Fruit fly (Drosophila melanogaster) whole organism, embryonic: ENCODE results near the gene CG42658.

ENCODE experiments used
- Atf-2 ChIP-seq: fragments of 200-800 bp; sonication (Bioruptor generic); optimal IDR thresholded peaks from 2 replicates; lab custom pipeline; 2016; ENCODE audit warnings: missing biosample characterization, missing genetic modification characterization
- Bdp1 ChIP-seq: fragments of 200-800 bp; sonication (Bioruptor generic); optimal IDR thresholded peaks from 3 replicates; lab custom pipeline; 2016; ENCODE audit warnings: missing biosample characterization, missing genetic modification characterization
- BtbVII ChIP-seq: fragments of 200-800 bp; sonication (Bioruptor generic); optimal IDR thresholded peaks from 3 replicates; lab custom pipeline; 2017; ENCODE audit warnings: missing biosample characterization, mild to moderate bottlenecking, missing genetic modification characterization
- CG10147 ChIP-seq: fragments of 200-800 bp; sonication (Bioruptor generic); optimal IDR thresholded peaks from 2 replicates; lab custom pipeline; 2019; ENCODE audit warnings: missing biosample characterization, mild to moderate bottlenecking, missing genetic modification characterization, moderate library complexity
- CG10274 ChIP-seq: fragments of 200-800 bp; sonication (Bioruptor generic); optimal IDR thresholded peaks from 3 replicates; lab custom pipeline; 2017; ENCODE audit warnings: missing biosample characterization, mild to moderate bottlenecking, missing genetic modification characterization
- CG11695 ChIP-seq: fragments of 200-800 bp; sonication (Bioruptor generic); IDR thresholded peaks from 3 replicates; pipeline ENCODE4 v1.3.6; 2022; ENCODE audit warnings: missing biosample characterization, missing genetic modification characterization
- CG13424 ChIP-seq: fragments of 200-800 bp; sonication (Bioruptor generic); optimal IDR thresholded peaks from 2 replicates; lab custom pipeline; 2019; ENCODE audit warnings: missing biosample characterization, mild to moderate bottlenecking, missing genetic modification characterization, moderate library complexity
- CG15073 ChIP-seq: fragments of 200-800 bp; sonication (Bioruptor generic); optimal IDR thresholded peaks from 2 replicates; lab custom pipeline; 2016; ENCODE audit warnings: missing biosample characterization, missing genetic modification characterization
- CG15514 ChIP-seq: fragments of 200-800 bp; sonication (Bioruptor generic); optimal IDR thresholded peaks from 3 replicates; lab custom pipeline; 2017; ENCODE audit warnings: missing biosample characterization, missing genetic modification characterization, mild to moderate bottlenecking, moderate library complexity, missing genetic modification reagents
- CG17802 ChIP-seq: fragments of 200-800 bp; sonication (Bioruptor generic); optimal IDR thresholded peaks from 2 replicates; lab custom pipeline; 2018; ENCODE audit warnings: missing biosample characterization, mild to moderate bottlenecking, missing genetic modification characterization, moderate library complexity
- CG17829 ChIP-seq: fragments of 200-800 bp; optimal IDR thresholded peaks from 2 replicates; lab custom pipeline; 2019; ENCODE audit warnings: missing biosample characterization, mild to moderate bottlenecking, missing genetic modification characterization, moderate library complexity
- CG18476 ChIP-seq: fragments of 200-800 bp; sonication (Bioruptor generic); optimal IDR thresholded peaks from 2 replicates; lab custom pipeline; 2016; ENCODE audit warnings: missing biosample characterization, mild to moderate bottlenecking, missing genetic modification characterization
- CG2202 ChIP-seq: fragments of 200-800 bp; sonication (Bioruptor generic); optimal IDR thresholded peaks from 2 replicates; lab custom pipeline; 2018; ENCODE audit warnings: missing biosample characterization, mild to moderate bottlenecking, missing genetic modification characterization
- CG2889 ChIP-seq: fragments of 200-800 bp; sonication (Bioruptor generic); IDR thresholded peaks from 3 replicates; pipeline ENCODE4 v1.3.6; 2022; ENCODE audit warnings: missing biosample characterization, missing genetic modification characterization
- CG31441 ChIP-seq: fragments of 200-800 bp; sonication (Bioruptor generic); IDR thresholded peaks from 2 replicates; pipeline ENCODE4 v1.3.6; 2022; ENCODE audit warnings: missing biosample characterization, missing genetic modification characterization
- CG34224 ChIP-seq: fragments of 200-800 bp; sonication (Bioruptor generic); IDR thresholded peaks from 3 replicates; pipeline ENCODE4 v1.3.6; 2022; ENCODE audit warnings: missing biosample characterization, missing genetic modification characterization; ENCODE audit not compliant: partially characterized antibody
- CG4282 ChIP-seq: fragments of 200-800 bp; sonication (Bioruptor generic); optimal IDR thresholded peaks from 2 replicates; lab custom pipeline; 2016; ENCODE audit warnings: missing biosample characterization, missing genetic modification characterization
- CG9876 ChIP-seq: fragments of 200-800 bp; sonication (Bioruptor generic); optimal IDR thresholded peaks from 2 replicates; lab custom pipeline; 2016; ENCODE audit warnings: missing biosample characterization, missing genetic modification characterization
- Camta ChIP-seq: fragments of 200-800 bp; sonication (Bioruptor generic); optimal IDR thresholded peaks from 2 replicates; lab custom pipeline; 2016; ENCODE audit warnings: missing biosample characterization, missing genetic modification characterization
- Ets97D ChIP-seq: fragments of 200-800 bp; sonication (Bioruptor generic); optimal IDR thresholded peaks from 3 replicates; lab custom pipeline; 2016; ENCODE audit warnings: missing biosample characterization, missing genetic modification characterization
- H15 ChIP-seq: fragments of 200-800 bp; sonication (Bioruptor generic); IDR thresholded peaks from 3 replicates; pipeline ENCODE4 v1.3.6; 2022; ENCODE audit warnings: missing biosample characterization, missing genetic modification characterization
- HLHmδ ChIP-seq: fragments of 200-800 bp; sonication (Bioruptor generic); optimal IDR thresholded peaks from 2 replicates; lab custom pipeline; 2018; ENCODE audit warnings: missing biosample characterization, mild to moderate bottlenecking, missing genetic modification characterization, moderate library complexity
- NC2α ChIP-seq: fragments of 200-800 bp; sonication (Bioruptor generic); optimal IDR thresholded peaks from 2 replicates; lab custom pipeline; 2016; ENCODE audit warnings: missing biosample characterization, missing genetic modification characterization
- NfI ChIP-seq: fragments of 200-800 bp; sonication (Bioruptor generic); optimal IDR thresholded peaks from 3 replicates; lab custom pipeline; 2018; ENCODE audit warnings: missing biosample characterization, mild to moderate bottlenecking, missing genetic modification characterization, moderate library complexity
- Stat92E ChIP-seq, 3 experiments: fragments of >200 bp in 2 of 3; fragments of 200-800 bp in 1 of 3; sonication (Bioruptor generic) in 1 of 3; optimal IDR thresholded peaks; 2 replicates each; lab custom pipeline; 2017 to 2019; ENCODE audit warnings: missing biosample characterization in 3 of 3, missing genetic modification characterization in 3 of 3, mild to moderate bottlenecking in 1 of 3, moderate library complexity in 1 of 3
- ase ChIP-seq: fragments of 200-800 bp; sonication (Bioruptor generic); IDR thresholded peaks from 3 replicates; pipeline ENCODE4 v1.3.6; 2022; ENCODE audit warnings: missing biosample characterization, missing genetic modification characterization
- ato ChIP-seq: fragments of 200-800 bp; sonication (Bioruptor generic); IDR thresholded peaks from 2 replicates; pipeline ENCODE4 v1.3.6; 2022; ENCODE audit warnings: missing biosample characterization, missing genetic modification characterization; ENCODE audit not compliant: partially characterized antibody
- dpn ChIP-seq, 2 experiments: fragments of 200-800 bp; sonication (Bioruptor generic); optimal IDR thresholded peaks; 3 replicates each; lab custom pipeline; 2016; ENCODE audit warnings: missing biosample characterization in 2 of 2, missing genetic modification characterization in 2 of 2
- eve ChIP-seq, 2 experiments: fragments of >200 bp; optimal IDR thresholded peaks; 2 replicates each; lab custom pipeline; 2017; ENCODE audit warnings: missing biosample characterization in 2 of 2, missing genetic modification characterization in 2 of 2
- gcm2 ChIP-seq: fragments of 200-800 bp; sonication (Bioruptor generic); optimal IDR thresholded peaks from 2 replicates; lab custom pipeline; 2016; ENCODE audit warnings: missing biosample characterization, missing genetic modification characterization
- gem ChIP-seq: fragments of 200-800 bp; sonication (Bioruptor generic); optimal IDR thresholded peaks from 2 replicates; lab custom pipeline; 2019; ENCODE audit warnings: missing biosample characterization, mild to moderate bottlenecking, missing genetic modification characterization, moderate library complexity
- grn ChIP-seq: fragments of 200-800 bp; sonication (Bioruptor generic); optimal IDR thresholded peaks from 3 replicates; lab custom pipeline; 2017; ENCODE audit warnings: missing biosample characterization, missing genetic modification characterization
- her ChIP-seq: fragments of 200-800 bp; sonication (Bioruptor generic); optimal IDR thresholded peaks from 2 replicates; lab custom pipeline; 2016; ENCODE audit warnings: missing biosample characterization, missing genetic modification characterization
- lab ChIP-seq: fragments of 200-800 bp; sonication (Bioruptor generic); optimal IDR thresholded peaks from 3 replicates; lab custom pipeline; 2017; ENCODE audit warnings: missing biosample characterization, missing genetic modification characterization, mild to moderate bottlenecking, moderate library complexity, missing genetic modification reagents
- mam ChIP-seq: fragments of 200-800 bp; sonication (Bioruptor generic); optimal IDR thresholded peaks from 3 replicates; lab custom pipeline; 2016; ENCODE audit warnings: missing biosample characterization, missing genetic modification characterization
- mirr ChIP-seq: fragments of 200-800 bp; sonication (Bioruptor generic); optimal IDR thresholded peaks from 3 replicates; lab custom pipeline; 2018; ENCODE audit warnings: missing biosample characterization, mild to moderate bottlenecking, missing genetic modification characterization
- p53 ChIP-seq: fragments of 200-800 bp; sonication (Bioruptor generic); optimal IDR thresholded peaks from 2 replicates; lab custom pipeline; 2016; ENCODE audit warnings: missing biosample characterization, missing genetic modification characterization
- phol ChIP-seq: fragments of 200-800 bp; sonication (Bioruptor generic); optimal IDR thresholded peaks from 3 replicates; lab custom pipeline; 2018; ENCODE audit warnings: missing biosample characterization, mild to moderate bottlenecking, missing genetic modification characterization, moderate library complexity
- run ChIP-seq: fragments of 200-800 bp; sonication (Bioruptor generic); optimal IDR thresholded peaks from 3 replicates; lab custom pipeline; 2018; ENCODE audit warnings: missing biosample characterization, mild to moderate bottlenecking, missing genetic modification characterization
- sd ChIP-seq: fragments of 200-800 bp; sonication (Bioruptor generic); optimal IDR thresholded peaks from 3 replicates; lab custom pipeline; 2018; ENCODE audit warnings: missing biosample characterization, mild to moderate bottlenecking, missing genetic modification characterization, moderate library complexity
- sens-2 ChIP-seq: fragments of 200-800 bp; sonication (Bioruptor generic); IDR thresholded peaks from 2 replicates; pipeline ENCODE4 v1.3.6; 2022; ENCODE audit warnings: missing biosample characterization, missing genetic modification characterization
- slbo ChIP-seq: fragments of 200-800 bp; sonication (Bioruptor generic); IDR thresholded peaks from 2 replicates; pipeline ENCODE4 v1.3.6; 2022; ENCODE audit warnings: missing biosample characterization, missing genetic modification characterization
- slp2 ChIP-seq: fragments of 200-800 bp; sonication (Bioruptor generic); optimal IDR thresholded peaks from 2 replicates; lab custom pipeline; 2016; ENCODE audit warnings: missing biosample characterization, missing genetic modification characterization
- sob ChIP-seq: fragments of 200-800 bp; sonication (Bioruptor generic); IDR thresholded peaks from 2 replicates; pipeline ENCODE4 v1.3.6; 2022; ENCODE audit warnings: missing biosample characterization, missing genetic modification characterization
- tin ChIP-seq: fragments of 200-800 bp; sonication (Bioruptor generic); optimal IDR thresholded peaks from 3 replicates; lab custom pipeline; 2016; ENCODE audit warnings: missing biosample characterization, missing genetic modification characterization

The CG42658 gene

dm6 chr2L:2269040-2269439 lies 18.7 kb downstream of the CG42658 start, which contains the start of gene CG17242:
TSS of gene CG17242 (minus strand) at chr2L:2269140.
- TF ChIP-seq slbo (GFP tag; lab: Robert Waterston, UW): no peak
- TF ChIP-seq CG17802 (tag; lab: Kevin White, UChicago): no peak
- TF ChIP-seq NC2α: no peak
- TF ChIP-seq grn (GFP tag; lab: Kevin White, UChicago): no peak
- TF ChIP-seq CG9876: no peak
- TF ChIP-seq eve (GFP tag; optimal IDR thresholded peaks at IDR 0.05; lab: Kevin White, UChicago): no peak
- TF ChIP-seq CG4282: no peak
- TF ChIP-seq lab: no peak
- TF ChIP-seq CG15073 (GFP tag; lab: Kevin White, UChicago): no peak

DNA sequence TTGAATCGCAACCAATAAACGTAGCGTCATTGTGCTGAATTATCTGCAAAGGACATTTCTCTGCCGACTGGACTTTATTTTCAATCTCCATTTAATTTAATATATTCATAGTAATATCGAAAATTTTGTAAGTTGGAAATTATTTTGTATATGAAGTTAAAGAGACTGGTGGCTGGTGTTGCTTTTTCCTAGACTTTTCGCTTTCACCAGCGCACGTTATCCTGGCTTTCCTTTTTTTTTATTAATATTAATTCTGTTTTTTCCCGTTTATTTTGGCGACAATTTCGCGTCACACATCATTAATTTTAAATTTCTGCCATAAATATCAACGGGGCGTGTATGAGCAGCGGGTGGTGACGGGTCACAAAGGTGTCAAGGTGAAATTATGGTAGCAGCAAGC lies 22.5 kb downstream of the CG42658 start, which contains the start of gene CG34049:
CG34049 (minus strand) TSS at position 101 of the 400 bp plus-strand sequence.
- TF ChIP-seq gem (tag; lab: Kevin White, UChicago) (no peak), Atf-2 (GFP tag; lab: Kevin White, UChicago) (no peak), ato (GFP tag; lab: Robert Waterston, UW) (no peak), CG10274 (GFP tag; lab: Kevin White, UChicago) (no peak), Stat92E (GFP tag; optimal IDR thresholded peaks at IDR 0.05; lab: Kevin White, UChicago) (no peak), CG18476 (no peak)

- TF ChIP-seq HLHmδ (GFP tag; lab: Kevin White, UChicago) (no peak), phol (tag; lab: Kevin White, UChicago) (no peak), Ets97D (GFP tag; lab: Kevin White, UChicago) (no peak), dpn (GFP tag; optimal IDR thresholded peaks at IDR 0.05; lab: Kevin White, UChicago) (no peak), slp2 (GFP tag; lab: Kevin White, UChicago) (no peak), ase (GFP tag; lab: Robert Waterston, UW) (no peak), CG31441 (GFP tag; lab: Robert Waterston, UW) (no peak), Camta (GFP tag; lab: Kevin White, UChicago) (no peak), CG2202 (tag; lab: Kevin White, UChicago) (no peak), mirr (GFP tag; lab: Kevin White, UChicago) (no peak), tin (no peak), CG13424 (tag; lab: Kevin White, UChicago) (no peak), mam (no peak), CG2889 (GFP tag; lab: Robert Waterston, UW) (no peak)
These were observed 24.6 kb downstream of the CG42658 start, which contains the start of gene CG4270 for dm6 chr2L:2263142-2263541. TSS of gene CG4270 (plus strand) at chr2L:2263442.

- TF ChIP-seq Bdp1 (GFP tag; lab: Kevin White, UChicago): no peak
- TF ChIP-seq gcm2 (GFP tag; lab: Kevin White, UChicago): no peak
- TF ChIP-seq, all 482 proteins: peak for 0
These were observed 32.8 kb downstream of the CG42658 start, which contains the start of gene Send1 for dm6 chr2L:2254950-2255349. TSS of gene Send1 (minus strand) at chr2L:2255050.

- TF ChIP-seq sob (no peak), H15 (GFP tag; lab: Robert Waterston, UW) (no peak), CG10274 (GFP tag; lab: Kevin White, UChicago) (no peak), CG15514 (GFP tag; lab: Kevin White, UChicago) (no peak), CG17829 (tag; lab: Kevin White, UChicago) (no peak), sens-2 (GFP tag; lab: Robert Waterston, UW) (no peak), BtbVII (GFP tag; lab: Kevin White, UChicago) (no peak), CG34224 (GFP tag; lab: Robert Waterston, UW) (no peak), CG15073 (GFP tag; lab: Kevin White, UChicago) (no peak), p53 (GFP tag; lab: Kevin White, UChicago) (no peak), NfI (GFP tag; lab: Kevin White, UChicago) (no peak), sd (tag; lab: Kevin White, UChicago) (no peak), CG10147 (GFP tag; lab: Kevin White, UChicago) (no peak), run (tag; lab: Kevin White, UChicago) (no peak), her (GFP tag; lab: Kevin White, UChicago) (no peak), CG11695 (GFP tag; lab: Robert Waterston, UW) (no peak)
These were observed 35.0 kb downstream of the CG42658 start, which contains the start of gene CG17234 for dm6 chr2L:2252745-2253144. TSS of gene CG17234 (plus strand) at chr2L:2253045.
